Fruit fly (Drosophila melanogaster) S2 (cell line): ENCODE data around the gene CG14020.

Source experiments
- CG8478 ChIP-seq: fragments of >200 bp; optimal IDR thresholded peaks from 2 replicates; lab custom pipeline; 2018
- CTCF ChIP-seq, 2 experiments: fragments of >200 bp; optimal IDR thresholded peaks; 2 replicates each; lab custom pipeline; 2018

DNA sequence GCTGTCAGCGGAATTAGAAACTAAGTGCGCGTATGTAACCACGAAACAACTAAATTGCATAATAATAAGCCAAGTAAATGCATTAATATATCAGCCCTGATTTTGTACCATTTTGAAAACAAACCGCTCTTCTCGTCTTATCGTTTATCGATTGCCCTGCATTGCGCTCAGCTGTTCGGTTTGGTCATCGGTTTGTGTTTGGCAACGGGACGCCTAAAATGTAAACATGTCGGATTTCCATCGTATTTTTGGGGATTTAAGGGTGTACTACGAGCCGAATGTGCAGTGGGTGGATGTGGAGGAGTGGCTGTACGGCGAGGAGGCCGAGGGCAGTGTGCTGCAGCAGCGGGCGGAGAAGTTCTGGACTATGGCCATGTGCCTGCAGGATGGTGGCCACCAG lies 8.2 kb downstream of the CG14020 start, which contains the start of gene Cap-D3:
- TF ChIP-seq CG8478 (lab: Kevin White, UChicago): no peak
- no peak for TF ChIP-seq CTCF (optimal IDR thresholded peaks at IDR 0.05; lab: Kevin White, UChicago)
